Worm (Caenorhabditis elegans) whole organism, L4 larva: Measurements from ENCODE around the gene btb-2.
A peak's percentile ranks its signal among the peaks of the same experiment; 100 is the strongest.

Experiments
- ZK337.2 ChIP-seq: fragments of 200-800 bp; sonication (Bioruptor generic); IDR thresholded peaks from 2 replicates; pipeline ENCODE4 v1.3.6; 2022; ENCODE audit warnings: missing genetic modification reagents, missing genetic modification characterization, missing compliant biosample characterization
- aha-1 ChIP-seq: fragments of 150-350 bp; peaks from one replicate; lab custom pipeline; 2014; ENCODE audit warnings: missing biosample characterization, missing genetic modification characterization
- ceh-28 ChIP-seq: fragments of 150-350 bp; optimal IDR thresholded peaks from 2 replicates; lab custom pipeline; 2014; ENCODE audit warnings: missing biosample characterization, missing genetic modification reagents, missing genetic modification characterization
- daf-16 ChIP-seq, 3 experiments: sonication (generic microtip); optimal IDR thresholded peaks; 2 replicates each; lab custom pipeline; 2016 to 2017; ENCODE audit warnings: missing genetic modification characterization in 3 of 3, missing genetic modification reagents in 3 of 3, mild to moderate bottlenecking in 2 of 3, missing compliant biosample characterization in 2 of 3, missing biosample characterization in 1 of 3, moderate library complexity in 1 of 3
- dmd-6 ChIP-seq: fragments of 200-800 bp; sonication (Bioruptor generic); IDR thresholded peaks from 2 replicates; pipeline ENCODE4 v1.3.6; 2022; ENCODE audit warnings: missing genetic modification reagents, missing genetic modification characterization, missing compliant biosample characterization
- dpl-1 ChIP-seq: fragments of 150-350 bp; optimal IDR thresholded peaks from 2 replicates; lab custom pipeline; 2014; ENCODE audit warnings: missing biosample characterization, missing genetic modification reagents, missing genetic modification characterization
- dve-1 ChIP-seq: sonication (generic microtip); optimal IDR thresholded peaks from 2 replicates; lab custom pipeline; 2017; ENCODE audit warnings: antibody characterized with exemption, mild to moderate bottlenecking, missing genetic modification characterization, missing compliant biosample characterization; ENCODE audit not compliant: insufficient read depth
- hif-1 ChIP-seq, 2 experiments: sonication (generic microtip); optimal IDR thresholded peaks; 2 replicates each; lab custom pipeline; 2016 to 2017; ENCODE audit warnings: missing compliant biosample characterization in 2 of 2, missing genetic modification characterization in 2 of 2, missing genetic modification reagents in 2 of 2, missing genotype in 2 of 2, mild to moderate bottlenecking in 1 of 2
- hlh-11 ChIP-seq: fragments of 200-800 bp; sonication (Bioruptor generic); optimal IDR thresholded peaks from 2 replicates; lab custom pipeline; 2018; ENCODE audit warnings: mild to moderate bottlenecking, missing genetic modification characterization, missing compliant biosample characterization
- hlh-30 ChIP-seq: sonication (generic microtip); optimal IDR thresholded peaks from 2 replicates; lab custom pipeline; 2017; ENCODE audit warnings: antibody characterized with exemption, mild to moderate bottlenecking, missing genetic modification characterization, missing compliant biosample characterization; ENCODE audit not compliant: insufficient read depth
- lin-38 ChIP-seq: fragments of 200-800 bp; sonication (Bioruptor generic); IDR thresholded peaks from 2 replicates; pipeline ENCODE4 v1.3.6; 2022; ENCODE audit warnings: missing genetic modification reagents, missing genetic modification characterization, missing compliant biosample characterization
- lsy-2 ChIP-seq, 2 experiments: fragments of 150-350 bp in 1 of 2; sonication (generic microtip) in 1 of 2; optimal IDR thresholded peaks; 2 replicates each; lab custom pipeline; 2014 to 2017; ENCODE audit warnings: missing biosample characterization in 2 of 2, missing genetic modification characterization in 2 of 2
- mdl-1 ChIP-seq, 2 experiments: fragments of 150-350 bp in 1 of 2; sonication (generic microtip) in 1 of 2; optimal IDR thresholded peaks; 2 replicates each; lab custom pipeline; 2014 to 2017; ENCODE audit warnings: missing biosample characterization in 2 of 2, missing genetic modification characterization in 2 of 2
- mxl-3 ChIP-seq: fragments of 200-800 bp; sonication (Bioruptor generic); optimal IDR thresholded peaks from 2 replicates; lab custom pipeline; 2018; ENCODE audit warnings: mild to moderate bottlenecking, missing genetic modification characterization, missing compliant biosample characterization
- nhr-102 ChIP-seq: sonication (generic microtip); optimal IDR thresholded peaks from 2 replicates; lab custom pipeline; 2016; ENCODE audit warnings: mild to moderate bottlenecking, missing genetic modification characterization, moderate library complexity, missing compliant biosample characterization
- nhr-111 ChIP-seq: fragments of 200-800 bp; sonication (Bioruptor generic); optimal IDR thresholded peaks from 2 replicates; lab custom pipeline; 2018; ENCODE audit warnings: mild to moderate bottlenecking, missing genetic modification characterization, missing compliant biosample characterization
- nhr-25 ChIP-seq: sonication (generic microtip); optimal IDR thresholded peaks from 2 replicates; lab custom pipeline; 2017; ENCODE audit warnings: missing genetic modification characterization, mild to moderate bottlenecking, missing compliant biosample characterization, antibody characterized with exemption, moderate library complexity, borderline replicate concordance; ENCODE audit not compliant: insufficient read depth
- nhr-28 ChIP-seq: fragments of 150-350 bp; optimal IDR thresholded peaks from 2 replicates; lab custom pipeline; 2014; ENCODE audit warnings: missing biosample characterization, missing genetic modification characterization
- nhr-41 ChIP-seq: fragments of 200-800 bp; sonication (Bioruptor generic); IDR thresholded peaks from 2 replicates; pipeline ENCODE4 v1.3.6; 2022; ENCODE audit warnings: missing genetic modification reagents, missing genetic modification characterization, missing compliant biosample characterization
- nhr-76 ChIP-seq: fragments of 150-350 bp; optimal IDR thresholded peaks from 2 replicates; lab custom pipeline; 2014; ENCODE audit warnings: missing biosample characterization, missing genetic modification characterization
- pqm-1 ChIP-seq: sonication (generic microtip); optimal IDR thresholded peaks from 2 replicates; lab custom pipeline; 2017; ENCODE audit warnings: missing biosample characterization, missing genetic modification characterization
- saeg-2 ChIP-seq: fragments of 200-800 bp; sonication (Bioruptor generic); IDR thresholded peaks from 2 replicates; pipeline ENCODE4 v1.3.6; 2022; ENCODE audit warnings: missing genetic modification reagents, missing genetic modification characterization, missing compliant biosample characterization
- skn-1 ChIP-seq: fragments of 150-350 bp; optimal IDR thresholded peaks from 2 replicates; lab custom pipeline; 2014; ENCODE audit warnings: missing biosample characterization, missing genetic modification characterization
- spr-1 ChIP-seq: sonication (generic microtip); optimal IDR thresholded peaks from 2 replicates; lab custom pipeline; 2016; ENCODE audit warnings: mild to moderate bottlenecking, missing genetic modification characterization, missing compliant biosample characterization

btb-2 gene

ce11 chrII:6448656-6449055 lies 46.9 kb downstream of the btb-2 start:
- TF ChIP-seq nhr-76 (tag; lab: Kevin White, UChicago): no peak
- TF ChIP-seq pqm-1 (tag; lab: Kevin White, UChicago): peak; percentile 82
- peak; percentile 100 for TF ChIP-seq nhr-28 (tag; lab: Kevin White, UChicago)
- no peak for TF ChIP-seq daf-16 (GFP tag; optimal IDR thresholded peaks at IDR 0.05; lab: Kevin White, UChicago)
- TF ChIP-seq daf-16 (tag; optimal IDR thresholded peaks at IDR 0.05; lab: Kevin White, UChicago): peak; percentile 63
- peak in 1 of 2 experiments; percentile 25 for TF ChIP-seq mdl-1 (tag; optimal IDR thresholded peaks at IDR 0.05; lab: Kevin White, UChicago)
- no peak for TF ChIP-seq ceh-28
- peak; percentile 49 for TF ChIP-seq hlh-11 (tag; lab: Kevin White, UChicago)
- no peak for TF ChIP-seq hif-1 (tag; optimal IDR thresholded peaks at IDR 0.05; lab: Kevin White, UChicago)
- TF ChIP-seq nhr-25 (tag; lab: Kevin White, UChicago): no peak
- peak; percentile 24 for TF ChIP-seq hlh-30 (tag; lab: Kevin White, UChicago)
- TF ChIP-seq skn-1: no peak
- TF ChIP-seq nhr-111 (GFP tag; lab: Kevin White, UChicago): no peak
- peak; percentile 69 for TF ChIP-seq mxl-3
- TF ChIP-seq ZK337.2 (GFP tag; lab: Robert Waterston, UW): no peak
- peak; percentile 40 for TF ChIP-seq dve-1 (tag; lab: Kevin White, UChicago)
- no peak for TF ChIP-seq spr-1 (tag; lab: Kevin White, UChicago)
- no peak for TF ChIP-seq dpl-1 (GFP tag; lab: Kevin White, UChicago)
- TF ChIP-seq lin-38 (GFP tag; lab: Robert Waterston, UW): no peak
- no peak for TF ChIP-seq nhr-41 (GFP tag; lab: Robert Waterston, UW)
- peak; percentile 39 for TF ChIP-seq dmd-6 (GFP tag; lab: Robert Waterston, UW)

ce11 chrII:6449656-6450055 lies 47.9 kb downstream of the btb-2 start, which contains the start of gene nhr-22:
Gene nhr-22 (minus strand): TSS chrII:6449792.
- TF ChIP-seq ceh-28: no peak
- TF ChIP-seq nhr-102 (tag; lab: Kevin White, UChicago): no peak
- no peak for TF ChIP-seq aha-1 (tag; lab: Kevin White, UChicago)
- TF ChIP-seq saeg-2: no peak
- TF ChIP-seq pqm-1 (tag; lab: Kevin White, UChicago): peak; percentile 28
- TF ChIP-seq mxl-3: peak; percentile 54
- no peak for TF ChIP-seq lsy-2 (tag; optimal IDR thresholded peaks at IDR 0.05; lab: Kevin White, UChicago)
- no peak for TF ChIP-seq hlh-30 (tag; lab: Kevin White, UChicago)
- peak; percentile 60 for TF ChIP-seq nhr-28 (tag; lab: Kevin White, UChicago)
